Worm (Caenorhabditis elegans) whole organism, L1 larva: Measurements from ENCODE around the gene srx-129.

ENCODE experiments used
- ceh-63 ChIP-seq: fragments of 200-800 bp; sonication (Bioruptor generic); optimal IDR thresholded peaks from 2 replicates; lab custom pipeline; 2018; ENCODE audit warnings: mild to moderate bottlenecking, missing genetic modification characterization, missing compliant biosample characterization
- ces-1 ChIP-seq: fragments of 150-350 bp; optimal IDR thresholded peaks from 2 replicates; lab custom pipeline; 2014; ENCODE audit warnings: missing biosample characterization, missing genetic modification reagents, missing genetic modification characterization
- elt-2 ChIP-seq: sonication (generic microtip); optimal IDR thresholded peaks from 2 replicates; lab custom pipeline; 2016; ENCODE audit warnings: missing genetic modification characterization, mild to moderate bottlenecking, inconsistent platforms, missing compliant biosample characterization, missing genetic modification reagents
- elt-3 ChIP-seq, 6 experiments: fragments of 150-350 bp in 1 of 6; sonication (generic microtip); optimal IDR thresholded peaks; 2 replicates each; lab custom pipeline; 2017 to 2018; ENCODE audit warnings: missing biosample characterization in 6 of 6, missing genetic modification characterization in 6 of 6, inconsistent platforms in 1 of 6
- jun-1 ChIP-seq: fragments of 150-350 bp; optimal IDR thresholded peaks from 2 replicates; lab custom pipeline; 2014; ENCODE audit warnings: missing biosample characterization, missing genetic modification reagents, missing genetic modification characterization
- lin-15B ChIP-seq: fragments of 150-350 bp; sonication (generic microtip); optimal IDR thresholded peaks from 3 replicates; lab custom pipeline; 2014; ENCODE audit warnings: missing biosample characterization, missing genetic modification characterization
- mep-1 ChIP-seq: fragments of 150-350 bp; optimal IDR thresholded peaks from 2 replicates; lab custom pipeline; 2014; ENCODE audit warnings: missing biosample characterization, missing genetic modification characterization
- nhr-11 ChIP-seq: fragments of 150-350 bp; optimal IDR thresholded peaks from 2 replicates; lab custom pipeline; 2014; ENCODE audit warnings: missing biosample characterization, missing genetic modification characterization
- nhr-90 ChIP-seq: sonication (generic microtip); optimal IDR thresholded peaks from 2 replicates; lab custom pipeline; 2016; ENCODE audit warnings: mild to moderate bottlenecking, missing genetic modification characterization, missing compliant biosample characterization; ENCODE audit not compliant: poor library complexity
- sptf-1 ChIP-seq: fragments of 150-350 bp; optimal IDR thresholded peaks from 2 replicates; lab custom pipeline; 2014; ENCODE audit warnings: missing biosample characterization, missing genetic modification characterization
- unc-62 ChIP-seq: fragments of 150-350 bp; optimal IDR thresholded peaks from 2 replicates; lab custom pipeline; 2014; ENCODE audit warnings: missing biosample characterization, missing genetic modification reagents, missing genetic modification characterization
- unc-86 ChIP-seq: sonication (generic microtip); optimal IDR thresholded peaks from 2 replicates; lab custom pipeline; 2016; ENCODE audit warnings: missing genetic modification characterization, missing compliant biosample characterization

ce11 chrV:13837173-13837572 lies 3.1 kb downstream of the srx-129 start, which contains the start of gene srx-128:
- TF ChIP-seq nhr-11 (tag; lab: Kevin White, UChicago): no peak
- no peak for TF ChIP-seq elt-2 (tag; lab: Kevin White, UChicago)
- TF ChIP-seq ceh-63 (GFP tag; lab: Kevin White, UChicago): no peak
- no peak for TF ChIP-seq mep-1 (tag; lab: Kevin White, UChicago)
- no peak for TF ChIP-seq sptf-1 (tag; lab: Kevin White, UChicago)
- no peak for TF ChIP-seq elt-3 (tag; optimal IDR thresholded peaks at IDR 0.05; lab: Kevin White, UChicago)
- no peak for TF ChIP-seq jun-1 (tag; lab: Kevin White, UChicago)
- TF ChIP-seq unc-62 (GFP tag; lab: Kevin White, UChicago): no peak
- TF ChIP-seq nhr-90 (tag; lab: Kevin White, UChicago): no peak
- no peak for TF ChIP-seq ces-1
- TF ChIP-seq lin-15B: no peak
- no peak for TF ChIP-seq unc-86 (tag; lab: Kevin White, UChicago)
